Fruit fly (Drosophila melanogaster) whole organism, adult: Measurements from ENCODE around the gene ppk30.

ENCODE experiments used
- CG1620 ChIP-seq: fragments of 200-800 bp; sonication (Bioruptor generic); optimal IDR thresholded peaks from 2 replicates; lab custom pipeline; 2016; ENCODE audit warnings: missing biosample characterization, missing genetic modification characterization
- CG5204 ChIP-seq: fragments of 200-800 bp; sonication (Bioruptor generic); optimal IDR thresholded peaks from 2 replicates; lab custom pipeline; 2016; ENCODE audit warnings: missing biosample characterization, missing genetic modification characterization
- CG7045 ChIP-seq: fragments of 200-800 bp; sonication (Bioruptor generic); optimal IDR thresholded peaks from 2 replicates; lab custom pipeline; 2017; ENCODE audit warnings: missing biosample characterization, mild to moderate bottlenecking, missing genetic modification characterization
- Crg-1 ChIP-seq: fragments of 200-800 bp; sonication (Bioruptor generic); optimal IDR thresholded peaks from 2 replicates; lab custom pipeline; 2016; ENCODE audit warnings: missing biosample characterization, missing genetic modification characterization
- cnc ChIP-seq, 2 experiments: fragments of >200 bp; optimal IDR thresholded peaks; 2 replicates each; lab custom pipeline; 2017
- ovo ChIP-seq: fragments of 200-800 bp; sonication (Bioruptor generic); optimal IDR thresholded peaks from 2 replicates; lab custom pipeline; 2016; ENCODE audit warnings: missing biosample characterization, missing genetic modification characterization
- tj ChIP-seq: fragments of 200-800 bp; sonication (Bioruptor generic); optimal IDR thresholded peaks from 3 replicates; lab custom pipeline; 2017; ENCODE audit warnings: missing biosample characterization, mild to moderate bottlenecking, missing genetic modification characterization, moderate library complexity

DNA sequence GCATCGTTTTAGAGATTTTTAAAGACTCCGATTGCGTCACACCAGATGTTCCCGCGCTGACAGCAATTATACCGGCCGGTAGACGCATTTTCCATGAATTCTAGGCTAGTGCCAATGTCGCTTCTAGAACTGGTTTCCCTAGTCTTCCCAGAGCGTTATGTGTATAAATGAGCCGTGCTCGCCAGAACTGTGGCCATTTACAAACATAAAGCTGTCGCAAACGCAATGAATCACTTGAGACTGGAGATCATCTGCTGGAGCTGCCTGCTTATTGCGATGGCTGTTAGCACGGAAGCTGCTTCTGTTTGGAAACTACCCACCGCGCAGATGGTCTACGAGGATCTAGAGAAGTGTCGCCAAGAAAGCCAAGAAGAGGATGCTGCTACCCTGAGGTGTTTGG is 45.4 kb downstream of the ppk30 start, which contains the start of gene Obp99d:
- TF ChIP-seq CG7045 (GFP tag; lab: Kevin White, UChicago) (no peak), ovo (no peak), cnc (optimal IDR thresholded peaks at IDR 0.05; lab: Kevin White, UChicago) (no peak), CG1620 (GFP tag; lab: Kevin White, UChicago) (no peak), tj (no peak), CG5204 (no peak), Crg-1 (GFP tag; lab: Kevin White, UChicago) (no peak)
